Worm (Caenorhabditis elegans): ENCODE measurements around the gene ssp-34.
"Not testable (repeated sequence)": the region's sequence is repeated elsewhere in the genome, so short reads cannot be mapped to it uniquely, and the experiment has no call there.

ce11 chrIV:10751740-10752139, 13.3 kb upstream of the ssp-34 start, which contains the start of gene T25B9.2:
- TF ChIP-seq fos-1 (tag; optimal IDR thresholded peaks at IDR 0.05); ama-1 (optimal IDR thresholded peaks at IDR 0.05); ceh-82 (tag; optimal IDR thresholded peaks at IDR 0.05); egl-27 (tag; optimal IDR thresholded peaks at IDR 0.05); ceh-9 (tag; optimal IDR thresholded peaks at IDR 0.05); eor-1 (tag; optimal IDR thresholded peaks at IDR 0.05); snpc-4 (tag; optimal IDR thresholded peaks at IDR 0.05); elt-1 (tag; optimal IDR thresholded peaks at IDR 0.05); nhr-237 (tag; optimal IDR thresholded peaks at IDR 0.05); elt-3 (tag; optimal IDR thresholded peaks at IDR 0.05): not testable (repeated sequence)

Measured in whole organism, L3 larva.